Fruit fly (Drosophila melanogaster): ENCODE measurements around the gene CtsB.

Gene CtsB

DNA sequence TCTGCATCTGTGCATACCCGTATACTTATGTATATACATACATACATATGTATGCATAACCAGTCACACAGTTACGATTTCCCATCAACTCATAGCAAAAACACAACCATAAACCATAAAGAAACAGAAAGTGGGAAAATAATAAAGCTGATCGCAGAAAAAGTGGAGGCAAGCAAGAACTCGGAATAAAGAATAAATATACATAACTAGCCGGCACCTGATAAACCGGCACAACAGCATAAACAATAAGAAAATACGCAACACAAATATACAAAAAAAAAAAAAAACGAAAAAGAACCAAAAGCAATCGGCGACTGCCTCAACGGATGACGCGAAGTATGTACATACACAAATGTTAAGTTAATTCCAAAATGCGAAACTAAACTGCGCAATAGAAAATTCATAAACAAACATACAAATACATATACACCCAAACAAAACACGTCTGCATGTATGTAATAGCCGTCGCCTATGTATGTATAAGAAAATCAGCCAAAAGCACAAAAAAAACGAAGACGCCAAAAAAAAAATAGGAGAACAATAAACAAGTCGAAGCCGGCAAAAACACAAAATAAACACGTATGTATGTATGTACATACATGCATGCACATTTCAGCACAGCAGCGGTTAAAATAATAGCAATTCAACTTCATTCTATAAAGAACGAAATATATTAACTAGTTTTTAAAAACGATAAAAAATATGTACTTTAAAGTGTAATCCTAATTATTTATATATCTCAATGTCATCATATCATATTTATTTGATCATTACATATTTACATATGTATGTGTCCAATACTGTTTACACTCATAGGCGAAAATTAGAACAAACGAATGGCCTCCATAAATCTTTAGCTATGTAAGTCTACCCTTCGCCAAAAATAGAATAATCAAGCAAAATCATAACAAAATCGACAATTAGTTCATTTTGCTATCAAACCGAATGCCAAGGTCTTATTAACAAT, 32.8 kb downstream of the CtsB start (continued):
- peak; percentile 74 for TF ChIP-seq CG18262 (tag; optimal IDR thresholded peaks at IDR 0.05)
- TF ChIP-seq Hsf (GFP tag; optimal IDR thresholded peaks at IDR 0.05): peak; percentile 50
- no peak for TF ChIP-seq CG4707 (GFP tag; optimal IDR thresholded peaks at IDR 0.05)
- TF ChIP-seq CG3726 (GFP tag; IDR thresholded peaks at IDR 0.05): peak; percentile 54; the same call in 1 of the 3 replicates
- no peak for TF ChIP-seq HmgD (GFP tag; optimal IDR thresholded peaks at IDR 0.05)
- peak; percentile 59 for TF ChIP-seq CG8388 (GFP tag; optimal IDR thresholded peaks at IDR 0.05)
- TF ChIP-seq CG2199 (GFP tag; IDR thresholded peaks at IDR 0.05): no peak
- TF ChIP-seq stc (GFP tag; IDR thresholded peaks at IDR 0.05): peak; percentile 84
- TF ChIP-seq CG6254 (GFP tag; optimal IDR thresholded peaks at IDR 0.05): peak; percentile 26
- peak; percentile 30 for TF ChIP-seq BtbVII (GFP tag; optimal IDR thresholded peaks at IDR 0.05)
- TF ChIP-seq tio (GFP tag; optimal IDR thresholded peaks at IDR 0.05): peak; percentile 59
- TF ChIP-seq run (tag; optimal IDR thresholded peaks at IDR 0.05): peak; percentile 43
- no peak for TF ChIP-seq hbn (GFP tag; IDR thresholded peaks at IDR 0.05; ENCODE audit: partially characterized antibody)
- peak; percentile 64 for TF ChIP-seq CG17829 (tag; optimal IDR thresholded peaks at IDR 0.05)
- no peak for TF ChIP-seq tna (GFP tag; IDR thresholded peaks at IDR 0.05; ENCODE audit: partially characterized antibody)
- TF ChIP-seq rib (GFP tag; IDR thresholded peaks at IDR 0.05): peak; percentile 59
- TF ChIP-seq seq (GFP tag; IDR thresholded peaks at IDR 0.05): peak; percentile 72
- TF ChIP-seq trem (tag; optimal IDR thresholded peaks at IDR 0.05): no peak
- no peak for TF ChIP-seq Hr39 (optimal IDR thresholded peaks at IDR 0.05)
- TF ChIP-seq Gsc (GFP tag; IDR thresholded peaks at IDR 0.05): no peak
- TF ChIP-seq CG17912 (GFP tag; optimal IDR thresholded peaks at IDR 0.05): no peak
- peak; percentile 86 for TF ChIP-seq CG7556 (GFP tag; optimal IDR thresholded peaks at IDR 0.05)
- TF ChIP-seq CG16815 (GFP tag; optimal IDR thresholded peaks at IDR 0.05): peak; percentile 7
- TF ChIP-seq chn (GFP tag; optimal IDR thresholded peaks at IDR 0.05): no peak
- TF ChIP-seq cas (GFP tag; IDR thresholded peaks at IDR 0.05): peak; percentile 59; the same call in 1 of the 2 replicates
- TF ChIP-seq sisA (GFP tag; IDR thresholded peaks at IDR 0.05): 0 out of 2 replicates have a peak, but pooled peaks have one; percentile 28
- peak; percentile 59 for TF ChIP-seq ara (GFP tag; IDR thresholded peaks at IDR 0.05)
- no peak for TF ChIP-seq CG3065 (GFP tag; optimal IDR thresholded peaks at IDR 0.05)
- peak; percentile 61 for TF ChIP-seq sd (tag; optimal IDR thresholded peaks at IDR 0.05)
- TF ChIP-seq CG4820 (GFP tag; optimal IDR thresholded peaks at IDR 0.05): peak; percentile 44
- TF ChIP-seq pros (GFP tag; optimal IDR thresholded peaks at IDR 0.05): no peak
- TF ChIP-seq Nf-YC (tag; optimal IDR thresholded peaks at IDR 0.05): peak; percentile 14
- TF ChIP-seq fd102C (GFP tag; optimal IDR thresholded peaks at IDR 0.05): no peak
- peak; percentile 80 for TF ChIP-seq Dbx (GFP tag; IDR thresholded peaks at IDR 0.05)
- no peak for TF ChIP-seq hb (GFP tag; IDR thresholded peaks at IDR 0.05; ENCODE audit: partially characterized antibody)
- TF ChIP-seq slou (GFP tag; optimal IDR thresholded peaks at IDR 0.05): peak; percentile 20
- TF ChIP-seq D (optimal IDR thresholded peaks at IDR 0.05): no peak
- TF ChIP-seq D (GFP tag; optimal IDR thresholded peaks at IDR 0.05): no peak
- no peak for TF ChIP-seq CG14965 (GFP tag; optimal IDR thresholded peaks at IDR 0.05; ENCODE audit: borderline replicate concordance)
- TF ChIP-seq trh (GFP tag; optimal IDR thresholded peaks at IDR 0.05): peak; percentile 42
- TF ChIP-seq CG9215 (GFP tag; IDR thresholded peaks at IDR 0.05): peak; percentile 63
- peak; percentile 60 for TF ChIP-seq Nf-YB (GFP tag; optimal IDR thresholded peaks at IDR 0.05)
- TF ChIP-seq CG9817 (tag; optimal IDR thresholded peaks at IDR 0.05): peak; percentile 49
- TF ChIP-seq CG10543 (GFP tag; optimal IDR thresholded peaks at IDR 0.05): no peak
- TF ChIP-seq org-1 (GFP tag; optimal IDR thresholded peaks at IDR 0.05): peak; percentile 68
- TF ChIP-seq CG2120 (GFP tag; optimal IDR thresholded peaks at IDR 0.05): peak; percentile 80
- TF ChIP-seq bigmax (GFP tag; optimal IDR thresholded peaks at IDR 0.05): no peak
- TF ChIP-seq CG12942 (GFP tag; optimal IDR thresholded peaks at IDR 0.05): no peak
- TF ChIP-seq Adf1 (GFP tag; IDR thresholded peaks at IDR 0.05): peak; percentile 49
